Fruit fly (Drosophila melanogaster) whole organism, larva: ENCODE results near the gene daw.

Experiments
- noc ChIP-seq: fragments of 200-800 bp; sonication (Bioruptor generic); optimal IDR thresholded peaks from 3 replicates; lab custom pipeline; 2019; ENCODE audit warnings: missing biosample characterization, mild to moderate bottlenecking, missing genetic modification characterization, moderate library complexity

The daw gene

dm6 chr2L:2804634-2805311 lies at the start of gene daw:
daw (plus strand) TSS chr2L:2805261.
- peak; percentile 5 for TF ChIP-seq noc (tag; lab: Kevin White, UChicago)

- TF ChIP-seq noc (tag; lab: Kevin White, UChicago) = no peak
Observed at dm6 chr2L:2755323-2755695, 49.8 kb upstream of the daw start.

- TF ChIP-seq noc (tag; lab: Kevin White, UChicago) = no peak
Observed at dm6 chr2L:2757930-2758556, 47.0 kb upstream of the daw start.

dm6 chr2L:2759654-2760053 lies 45.4 kb upstream of the daw start, which contains the start of the genes HemK2, Snapin and Tnpo-SR:
HemK2 (minus strand) TSS chr2L:2759677.
Snapin (minus strand) TSS chr2L:2759677.
Tnpo-SR (plus strand) TSS chr2L:2759924.
- peak; percentile 91 for TF ChIP-seq noc (tag; lab: Kevin White, UChicago)

- no peak for TF ChIP-seq noc (tag; lab: Kevin White, UChicago)
Observed at dm6 chr2L:2760288-2760687, 44.8 kb upstream of the daw start.

dm6 chr2L:2765659-2766373 lies 39.2 kb upstream of the daw start, which contains the start of the genes Snx21 and aph-1:
Snx21 (minus strand) TSS chr2L:2765665.
aph-1 (plus strand) TSS chr2L:2766233.
- peak; percentile 94 for TF ChIP-seq noc (tag; lab: Kevin White, UChicago)

dm6 chr2L:2767627-2768026 lies 37.4 kb upstream of the daw start, which contains the start of the genes Taf10b and Taf10:
Taf10b (minus strand) TSS chr2L:2767845.
Taf10 (plus strand) TSS chr2L:2767890.
- peak; percentile 22 for TF ChIP-seq noc (tag; lab: Kevin White, UChicago)

- TF ChIP-seq noc (tag; lab: Kevin White, UChicago) = peak; percentile 35
Observed at dm6 chr2L:2769476-2770185, 35.4 kb upstream of the daw start, which contains the start of the genes colt and HINT1. colt (minus strand) TSS chr2L:2770069. HINT1 (plus strand) TSS chr2L:2770135.

dm6 chr2L:2771676-2772075 lies 33.4 kb upstream of the daw start, which contains the start of gene CG15399:
CG15399 (minus strand) TSS chr2L:2771776.
- TF ChIP-seq noc (tag; lab: Kevin White, UChicago) = no peak

- TF ChIP-seq noc (tag; lab: Kevin White, UChicago) = no peak
Observed at dm6 chr2L:2782790-2783189, 22.3 kb upstream of the daw start.

dm6 chr2L:2797186-2797585 lies 7.9 kb upstream of the daw start:
- no peak for TF ChIP-seq noc (tag; lab: Kevin White, UChicago)

dm6 chr2L:2799909-2800478 lies 5.1 kb upstream of the daw start, which contains the start of gene Syt1:
Syt1 (minus strand) TSS chr2L:2799979.
- no peak for TF ChIP-seq noc (tag; lab: Kevin White, UChicago)

- TF ChIP-seq noc (tag; lab: Kevin White, UChicago) = peak; percentile 35
Observed at dm6 chr2L:2800956-2801776, 3.9 kb upstream of the daw start.

- TF ChIP-seq noc (tag; lab: Kevin White, UChicago) = no peak
Observed at dm6 chr2L:2802527-2802926, 2.5 kb upstream of the daw start.
